Fruit fly (Drosophila melanogaster): ENCODE results near the gene CG33271.

Gene CG33271

dm6 chr3L:11561946-11562760, 15.1 kb downstream of the CG33271 start, which contains the start of the genes CG7394 and Mob2 (continued):
- TF ChIP-seq CG13424 (tag; optimal IDR thresholded peaks at IDR 0.05) = peak; percentile 93
- peak; percentile 84 for TF ChIP-seq Sry-δ (GFP tag; optimal IDR thresholded peaks at IDR 0.05)
- peak; percentile 47 for TF ChIP-seq Hand (GFP tag; optimal IDR thresholded peaks at IDR 0.05)
- TF ChIP-seq zf30C (GFP tag; optimal IDR thresholded peaks at IDR 0.05) = no peak
- peak; percentile 80 for TF ChIP-seq repo (GFP tag; optimal IDR thresholded peaks at IDR 0.05)
- peak; percentile 91 for TF ChIP-seq Max (GFP tag; optimal IDR thresholded peaks at IDR 0.05)
- peak; percentile 53; the same call in 1 of the 3 replicates for TF ChIP-seq CG7963 (GFP tag; IDR thresholded peaks at IDR 0.05; ENCODE audit: partially characterized antibody)
- TF ChIP-seq otp (GFP tag; IDR thresholded peaks at IDR 0.05) = peak; percentile 79; the same call in 2 of the 3 replicates
- peak; percentile 74 for TF ChIP-seq gcm (GFP tag; optimal IDR thresholded peaks at IDR 0.05)
- peak; percentile 84 for TF ChIP-seq CG31441 (GFP tag; IDR thresholded peaks at IDR 0.05)
- TF ChIP-seq Hr51 (GFP tag; optimal IDR thresholded peaks at IDR 0.05) = peak; percentile 88 to 92
- TF ChIP-seq CG16863 (GFP tag; optimal IDR thresholded peaks at IDR 0.05) = peak; percentile 73
- TF ChIP-seq Spps (tag; optimal IDR thresholded peaks at IDR 0.05) = peak; percentile 37
- peak; percentile 46 for TF ChIP-seq mirr (GFP tag; optimal IDR thresholded peaks at IDR 0.05)
- TF ChIP-seq Ssrp (tag; optimal IDR thresholded peaks at IDR 0.05) = peak; percentile 86
- TF ChIP-seq Scr (GFP tag; IDR thresholded peaks at IDR 0.05; ENCODE audit: partially characterized antibody) = peak; percentile 86
- TF ChIP-seq sens-2 (GFP tag; IDR thresholded peaks at IDR 0.05) = peak; percentile 86
- TF ChIP-seq Mrtf (GFP tag; IDR thresholded peaks at IDR 0.05) = peak; percentile 78
- peak; percentile 86 for TF ChIP-seq sna (GFP tag; IDR thresholded peaks at IDR 0.05; ENCODE audit: partially characterized antibody)
- TF ChIP-seq CG11085 (GFP tag; IDR thresholded peaks at IDR 0.05) = peak; percentile 87
- TF ChIP-seq sisA (GFP tag; IDR thresholded peaks at IDR 0.05) = peak; percentile 90
- peak; percentile 75 for TF ChIP-seq jing (GFP tag; optimal IDR thresholded peaks at IDR 0.05)
- peak; percentile 84 for TF ChIP-seq CG12744 (GFP tag; optimal IDR thresholded peaks at IDR 0.05)
- TF ChIP-seq CG6854 (GFP tag; optimal IDR thresholded peaks at IDR 0.05) = no peak
- no peak for TF ChIP-seq CG7745 (tag; optimal IDR thresholded peaks at IDR 0.05)
- peak; percentile 42 for TF ChIP-seq sima (GFP tag; optimal IDR thresholded peaks at IDR 0.05)
- peak; percentile 51; the same call in 1 of the 3 replicates for TF ChIP-seq sr (GFP tag; IDR thresholded peaks at IDR 0.05)
- peak; percentile 88 for TF ChIP-seq ci (GFP tag; IDR thresholded peaks at IDR 0.05)
- TF ChIP-seq toy (GFP tag; IDR thresholded peaks at IDR 0.05) = peak; percentile 87
- peak; percentile 91 for TF ChIP-seq HLH3B (GFP tag; IDR thresholded peaks at IDR 0.05)
- peak; percentile 80 for TF ChIP-seq HHEX (GFP tag; optimal IDR thresholded peaks at IDR 0.05)
- peak; percentile 85 for TF ChIP-seq pzg (GFP tag; optimal IDR thresholded peaks at IDR 0.05)
- TF ChIP-seq CG12071 (GFP tag; optimal IDR thresholded peaks at IDR 0.05) = peak; percentile 73
- peak; percentile 77 for TF ChIP-seq ssp (GFP tag; IDR thresholded peaks at IDR 0.05)
- peak; percentile 92 for TF ChIP-seq CG14710 (tag; optimal IDR thresholded peaks at IDR 0.05)
- TF ChIP-seq CG13624 (GFP tag; optimal IDR thresholded peaks at IDR 0.05) = peak; percentile 81
- TF ChIP-seq ATbp (GFP tag; optimal IDR thresholded peaks at IDR 0.05) = peak; percentile 74
- peak; percentile 80 for TF ChIP-seq CG7357 (GFP tag; IDR thresholded peaks at IDR 0.05)
- TF ChIP-seq Ets65A (GFP tag) = peak; percentile 95
- TF ChIP-seq Asciz (GFP tag; optimal IDR thresholded peaks at IDR 0.05) = peak; percentile 57
- peak; percentile 76 for TF ChIP-seq oc (tag; optimal IDR thresholded peaks at IDR 0.05)
- peak; percentile 89 for TF ChIP-seq zfh1 (GFP tag; IDR thresholded peaks at IDR 0.05)
- TF ChIP-seq CG3726 (GFP tag; IDR thresholded peaks at IDR 0.05) = peak; percentile 81
- peak; percentile 98 for TF ChIP-seq ewg (GFP tag; optimal IDR thresholded peaks at IDR 0.05)
- peak; percentile 80 for TF ChIP-seq bowl (GFP tag; IDR thresholded peaks at IDR 0.05)
- TF ChIP-seq CG11504 (tag; optimal IDR thresholded peaks at IDR 0.05) = peak; percentile 89
- peak; percentile 86 for TF ChIP-seq Ets97D (GFP tag; optimal IDR thresholded peaks at IDR 0.05)
- TF ChIP-seq CG33213 (GFP tag; optimal IDR thresholded peaks at IDR 0.05) = peak; percentile 77

Measured in whole organism, embryonic.